Worm (Caenorhabditis elegans) whole organism, early embryonic: ENCODE results near the gene nos-3.

Source experiments
- B0310.2 ChIP-seq: sonication (generic microtip); optimal IDR thresholded peaks from 2 replicates; lab custom pipeline; 2016; ENCODE audit warnings: mild to moderate bottlenecking, missing genetic modification characterization, missing compliant biosample characterization
- F13C5.2 ChIP-seq: sonication (generic microtip); optimal IDR thresholded peaks from 2 replicates; lab custom pipeline; 2017; ENCODE audit warnings: mild to moderate bottlenecking, missing genetic modification characterization, inconsistent platforms, missing compliant biosample characterization
- aly-1 ChIP-seq: sonication (generic microtip); optimal IDR thresholded peaks from 2 replicates; lab custom pipeline; 2016; ENCODE audit warnings: missing genetic modification characterization, missing compliant biosample characterization
- ama-1 ChIP-seq: fragments of 150-350 bp; optimal IDR thresholded peaks from 2 replicates; lab custom pipeline; 2014
- ceh-13 ChIP-seq: fragments of 200-800 bp; sonication (Bioruptor generic); optimal IDR thresholded peaks from 2 replicates; lab custom pipeline; 2018; ENCODE audit warnings: mild to moderate bottlenecking, missing genetic modification characterization, missing compliant biosample characterization
- ceh-36 ChIP-seq: sonication (generic microtip); optimal IDR thresholded peaks from 2 replicates; lab custom pipeline; 2016; ENCODE audit warnings: missing genetic modification characterization, inconsistent platforms, missing compliant biosample characterization
- ets-7 ChIP-seq: sonication (generic microtip); optimal IDR thresholded peaks from 2 replicates; lab custom pipeline; 2016; ENCODE audit warnings: missing genotype, missing genetic modification characterization, missing compliant biosample characterization
- flt-1 ChIP-seq: fragments of 200-800 bp; sonication (Bioruptor generic); IDR thresholded peaks from 2 replicates; pipeline ENCODE4 v1.3.6; 2022; ENCODE audit warnings: missing genetic modification characterization, missing compliant biosample characterization
- hmbx-1 ChIP-seq: sonication (generic microtip); optimal IDR thresholded peaks from 2 replicates; lab custom pipeline; 2016; ENCODE audit warnings: mild to moderate bottlenecking, missing genetic modification characterization, missing compliant biosample characterization
- hmg-4 ChIP-seq: fragments of 200-800 bp; sonication (Bioruptor generic); optimal IDR thresholded peaks from 2 replicates; lab custom pipeline; 2018; ENCODE audit warnings: mild to moderate bottlenecking, missing genetic modification characterization, missing compliant biosample characterization
- hnd-1 ChIP-seq: sonication (generic microtip); optimal IDR thresholded peaks from 2 replicates; lab custom pipeline; 2016; ENCODE audit warnings: missing genetic modification characterization, missing compliant biosample characterization
- pes-1 ChIP-seq: fragments of 200-800 bp; sonication (Bioruptor generic); IDR thresholded peaks from 2 replicates; pipeline ENCODE4 v1.3.6; 2022; ENCODE audit warnings: missing genetic modification reagents, missing genetic modification characterization, missing compliant biosample characterization
- scrt-1 ChIP-seq: fragments of 200-800 bp; sonication (Bioruptor generic); IDR thresholded peaks from 2 replicates; pipeline ENCODE4 v1.3.6; 2022; ENCODE audit warnings: missing genetic modification characterization, missing compliant biosample characterization
- sea-1 ChIP-seq: fragments of 200-800 bp; sonication (Bioruptor generic); conservative IDR thresholded peaks from 2 replicates; pipeline ENCODE4 v1.3.6; 2022; ENCODE audit warnings: missing genetic modification characterization, missing compliant biosample characterization
- tbx-11 ChIP-seq: fragments of 200-800 bp; sonication (Bioruptor generic); IDR thresholded peaks from 2 replicates; pipeline ENCODE4 v1.3.6; 2022; ENCODE audit warnings: missing genetic modification characterization, missing compliant biosample characterization
- tbx-37 ChIP-seq: fragments of 200-800 bp; sonication (Bioruptor generic); conservative IDR thresholded peaks from 2 replicates; pipeline ENCODE4 v1.3.6; 2022; ENCODE audit warnings: missing genetic modification reagents, missing genetic modification characterization, missing compliant biosample characterization
- tra-4 ChIP-seq: sonication (generic microtip); optimal IDR thresholded peaks from 2 replicates; lab custom pipeline; 2017; ENCODE audit warnings: missing genetic modification characterization, missing compliant biosample characterization

Gene nos-3

ce11 chrII:9753056-9753455 lies 6.9 kb downstream of the nos-3 start, which contains the start of gene Y53C12B.7:
TSS of gene Y53C12B.7 (minus strand) at chrII:9753218.
- no peak for TF ChIP-seq hmbx-1
- TF ChIP-seq ama-1, result no peak
- TF ChIP-seq tbx-11 (GFP tag; lab: Robert Waterston, UW), result no peak
- no peak for TF ChIP-seq ets-7 (tag; lab: Kevin White, UChicago)
- TF ChIP-seq flt-1, result no peak
- no peak for TF ChIP-seq B0310.2 (tag; lab: Kevin White, UChicago)

- TF ChIP-seq ama-1 (no peak), aly-1 (tag; lab: Kevin White, UChicago) (no peak), B0310.2 (tag; lab: Kevin White, UChicago) (no peak), ets-7 (tag; lab: Kevin White, UChicago) (no peak)
These were observed 7.6 kb downstream of the nos-3 start, which contains the start of gene ZK1321.1 for ce11 chrII:9753730-9754129. TSS of gene ZK1321.1 (plus strand) at chrII:9754030.

ce11 chrII:9755425-9755824 lies 9.3 kb downstream of the nos-3 start:
- TF ChIP-seq hmbx-1 (no peak), ets-7 (tag; lab: Kevin White, UChicago) (no peak), hmg-4 (GFP tag; lab: Kevin White, UChicago) (no peak), tra-4 (tag; lab: Kevin White, UChicago) (no peak), F13C5.2 (tag; lab: Kevin White, UChicago) (no peak), flt-1 (no peak), ceh-13 (GFP tag; lab: Kevin White, UChicago) (no peak), pes-1 (GFP tag; lab: Robert Waterston, UW) (no peak), sea-1 (no peak)

- no peak for TF ChIP-seq aly-1 (tag; lab: Kevin White, UChicago)
- no peak for TF ChIP-seq hmbx-1
- no peak for TF ChIP-seq scrt-1 (GFP tag; lab: Robert Waterston, UW)
- no peak for TF ChIP-seq hmg-4 (GFP tag; lab: Kevin White, UChicago)
- no peak for TF ChIP-seq tbx-11 (GFP tag; lab: Robert Waterston, UW)
- no peak for TF ChIP-seq ceh-13 (GFP tag; lab: Kevin White, UChicago)
- TF ChIP-seq F13C5.2 (tag; lab: Kevin White, UChicago), result no peak
- TF ChIP-seq ets-7 (tag; lab: Kevin White, UChicago), result no peak
- no peak for TF ChIP-seq flt-1
- TF ChIP-seq sea-1, result no peak
- no peak for TF ChIP-seq B0310.2 (tag; lab: Kevin White, UChicago)
- no peak for TF ChIP-seq ceh-36 (tag; lab: Kevin White, UChicago)
- no peak for TF ChIP-seq ama-1
- TF ChIP-seq pes-1 (GFP tag; lab: Robert Waterston, UW), result no peak
- TF ChIP-seq tbx-37 (GFP tag; lab: Robert Waterston, UW), result no peak
- TF ChIP-seq hnd-1, result no peak
- no peak for TF ChIP-seq tra-4 (tag; lab: Kevin White, UChicago)
These were observed 11.7 kb downstream of the nos-3 start, which contains the start of gene shk-1 for ce11 chrII:9757651-9758282. TSS of gene shk-1 (plus strand) at chrII:9758232.

- TF ChIP-seq tbx-37 (GFP tag; lab: Robert Waterston, UW) (no peak), hmg-4 (GFP tag; lab: Kevin White, UChicago) (no peak), sea-1 (no peak)
These were observed 13.3 kb downstream of the nos-3 start for ce11 chrII:9759382-9759781.

- TF ChIP-seq hmbx-1 (no peak), pes-1 (GFP tag; lab: Robert Waterston, UW) (no peak), F13C5.2 (tag; lab: Kevin White, UChicago) (no peak), hnd-1 (no peak)
These were observed 18.6 kb downstream of the nos-3 start for ce11 chrII:9764696-9765095.

ce11 chrII:9769797-9770520 lies 23.8 kb downstream of the nos-3 start, which contains the start of gene aqp-10:
TSS of gene aqp-10 (minus strand) at chrII:9769847.
- TF ChIP-seq aly-1 (tag; lab: Kevin White, UChicago) (no peak), ama-1 (no peak), B0310.2 (tag; lab: Kevin White, UChicago) (no peak), sea-1 (no peak), ceh-36 (tag; lab: Kevin White, UChicago) (no peak), tbx-11 (GFP tag; lab: Robert Waterston, UW) (no peak), tbx-37 (GFP tag; lab: Robert Waterston, UW) (no peak), hmg-4 (GFP tag; lab: Kevin White, UChicago) (no peak), hmbx-1 (no peak), ceh-13 (GFP tag; lab: Kevin White, UChicago) (no peak), F13C5.2 (tag; lab: Kevin White, UChicago) (no peak), pes-1 (GFP tag; lab: Robert Waterston, UW) (no peak), ets-7 (tag; lab: Kevin White, UChicago) (no peak)

ce11 chrII:9773892-9774581 lies 27.9 kb downstream of the nos-3 start, which contains the start of gene ZK1321.4:
TSS of gene ZK1321.4 (minus strand) at chrII:9773942.
- TF ChIP-seq hnd-1 (no peak), tbx-37 (GFP tag; lab: Robert Waterston, UW) (no peak), flt-1 (no peak), ets-7 (tag; lab: Kevin White, UChicago) (no peak), B0310.2 (tag; lab: Kevin White, UChicago) (no peak), tbx-11 (GFP tag; lab: Robert Waterston, UW) (no peak), tra-4 (tag; lab: Kevin White, UChicago) (no peak), ceh-13 (GFP tag; lab: Kevin White, UChicago) (no peak), sea-1 (no peak), pes-1 (GFP tag; lab: Robert Waterston, UW) (no peak), ceh-36 (tag; lab: Kevin White, UChicago) (no peak), F13C5.2 (tag; lab: Kevin White, UChicago) (no peak), hmbx-1 (no peak), scrt-1 (GFP tag; lab: Robert Waterston, UW) (no peak), aly-1 (tag; lab: Kevin White, UChicago) (no peak), hmg-4 (GFP tag; lab: Kevin White, UChicago) (no peak), ama-1 (no peak)
